Fruit fly (Drosophila melanogaster) whole organism, wandering third instar larva: ENCODE data around the gene CG7376.

ENCODE experiments used
- GATAd ChIP-seq: sonication (Bioruptor generic); optimal IDR thresholded peaks from 2 replicates; lab custom pipeline; 2016; ENCODE audit warnings: missing biosample characterization, missing genetic modification characterization
- jim ChIP-seq: fragments of 175-275, 200-325 bp; sonication (Bioruptor generic); optimal IDR thresholded peaks from 2 replicates; lab custom pipeline; 2016; ENCODE audit warnings: missing biosample characterization, mild to moderate bottlenecking, missing genetic modification characterization

DNA sequence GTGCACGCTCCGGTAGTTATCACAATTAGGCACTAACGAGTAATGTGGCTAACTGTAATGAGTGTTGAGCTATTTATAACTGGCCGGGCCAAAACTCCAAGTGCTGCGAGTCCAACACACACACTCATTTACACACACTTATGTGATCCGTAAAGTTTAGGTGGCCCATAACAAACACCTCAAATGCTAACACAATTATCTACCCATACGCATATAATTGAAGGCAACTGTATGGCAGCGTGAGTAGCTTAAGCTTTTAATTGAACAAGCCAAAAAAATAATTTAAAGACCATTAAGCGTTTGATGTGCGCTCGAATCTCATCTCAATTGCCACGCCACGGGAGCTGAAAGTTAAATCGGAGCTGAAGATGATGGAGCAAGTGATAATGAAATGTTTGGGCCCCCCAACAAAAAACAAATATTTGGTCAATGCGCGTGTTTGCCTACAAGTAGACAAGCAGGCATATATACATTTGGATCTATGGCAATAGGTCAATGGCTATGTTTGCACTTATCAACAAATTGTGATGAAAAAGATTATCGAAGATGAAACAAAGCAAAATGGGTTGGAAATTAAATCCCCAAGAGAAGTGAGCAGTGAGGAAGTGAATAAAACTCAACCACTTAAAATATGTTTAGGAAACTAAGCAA is 34.0 kb upstream of the CG7376 start, which contains the start of gene Cpr65Av:
- TF ChIP-seq GATAd (no peak), jim (GFP tag; lab: Kevin White, UChicago) (no peak)
